In the genomic region with DNA sequence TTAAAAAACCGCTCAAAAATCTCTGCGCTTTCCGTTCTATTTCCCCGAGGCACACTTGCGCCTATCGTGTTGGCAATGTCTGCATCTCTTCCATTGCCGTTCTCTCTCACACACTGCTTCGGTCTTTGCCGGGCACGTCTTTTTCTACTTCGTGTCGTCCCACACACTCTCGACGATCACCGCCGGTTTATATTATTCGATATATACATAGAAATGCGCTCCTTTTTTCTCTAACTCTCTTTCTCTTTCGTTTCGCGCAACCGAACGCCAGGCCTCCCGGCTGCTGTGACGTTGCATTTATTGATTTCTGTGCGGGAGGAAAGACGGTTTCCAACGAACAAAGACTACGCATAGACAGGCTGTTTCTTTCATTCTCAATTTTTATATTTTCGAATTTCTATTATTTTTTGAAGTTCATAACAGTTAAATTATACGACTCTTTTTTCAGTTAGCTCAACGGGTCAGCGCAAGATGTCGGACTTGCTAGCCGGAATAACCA, we compare ENCODE assay signal across 5 worm cellular contexts.
TF ChIP-seq lines count a peak whose summit lies in the region.

Gene rsd-3, plus strand, starts transcription at position 449 of the 499 bp plus-strand sequence.

TF ChIP-seq in whole organism, L1 larva, 84 proteins besides CTCF, POLR2A, EP300 and RAD21 (continues in another document):
- TF ChIP-seq tlp-1 (tag; optimal IDR thresholded peaks at IDR 0.05; lab: Kevin White, UChicago) (no peak), pqm-1 (tag; optimal IDR thresholded peaks at IDR 0.05; lab: Kevin White, UChicago) (no peak), rnt-1 (tag; optimal IDR thresholded peaks at IDR 0.05; lab: Kevin White, UChicago) (no peak), unc-98 (GFP tag; IDR thresholded peaks at IDR 0.05; lab: Robert Waterston, UW) (no peak), ztf-11 (tag; optimal IDR thresholded peaks at IDR 0.05; lab: Kevin White, UChicago) (no peak), lin-13 (GFP tag; optimal IDR thresholded peaks at IDR 0.05; lab: Kevin White, UChicago) (no peak), ceh-88 (GFP tag; IDR thresholded peaks at IDR 0.05; lab: Robert Waterston, UW) (no peak), elt-2 (tag; optimal IDR thresholded peaks at IDR 0.05; lab: Kevin White, UChicago) (no peak), mab-9 (GFP tag; IDR thresholded peaks at IDR 0.05; lab: Robert Waterston, UW) (no peak), sup-37 (GFP tag; optimal IDR thresholded peaks at IDR 0.05; lab: Kevin White, UChicago) (no peak), nhr-237 (tag; optimal IDR thresholded peaks at IDR 0.05; lab: Kevin White, UChicago) (no peak), lin-39 (tag; optimal IDR thresholded peaks at IDR 0.05; lab: Kevin White, UChicago) (no peak), isw-1 (GFP tag; IDR thresholded peaks at IDR 0.05; lab: Robert Waterston, UW) (no peak), tbx-2 (tag; optimal IDR thresholded peaks at IDR 0.05; lab: Kevin White, UChicago) (peak; percentile 51), lin-14 (GFP tag; optimal IDR thresholded peaks at IDR 0.05; lab: Kevin White, UChicago) (peak; percentile 95), blmp-1 (tag; optimal IDR thresholded peaks at IDR 0.05; lab: Kevin White, UChicago) (peak; percentile 70), nhr-28 (tag; optimal IDR thresholded peaks at IDR 0.05; lab: Kevin White, UChicago) (no peak), swsn-7 (tag; optimal IDR thresholded peaks at IDR 0.05; lab: Kevin White, UChicago) (peak; percentile 63)

TF ChIP-seq in whole organism, L3 larva, 47 proteins besides CTCF, POLR2A, EP300 and RAD21:
- TF ChIP-seq nhr-28 (tag; optimal IDR thresholded peaks at IDR 0.05; lab: Kevin White, UChicago) = no peak
- TF ChIP-seq lsy-12 (tag; optimal IDR thresholded peaks at IDR 0.05; lab: Kevin White, UChicago) = no peak
- TF ChIP-seq nfya-1 (tag; optimal IDR thresholded peaks at IDR 0.05; lab: Kevin White, UChicago; ENCODE audit: insufficient read depth) = peak; percentile 54
- peak; percentile 1 for TF ChIP-seq lin-15B (tag; optimal IDR thresholded peaks at IDR 0.05; lab: Kevin White, UChicago)
- no peak for TF ChIP-seq ama-1 (optimal IDR thresholded peaks at IDR 0.05; lab: Kevin White, UChicago)
- peak; percentile 79 for TF ChIP-seq hmg-11 (tag; optimal IDR thresholded peaks at IDR 0.05; lab: Kevin White, UChicago)
- TF ChIP-seq nhr-43 (tag; optimal IDR thresholded peaks at IDR 0.05; lab: Kevin White, UChicago; ENCODE audit: poor library complexity, severe bottlenecking) = peak; percentile 47
- TF ChIP-seq elt-2 (tag; optimal IDR thresholded peaks at IDR 0.05; lab: Kevin White, UChicago) = peak; percentile 52
- TF ChIP-seq snpc-4 (tag; optimal IDR thresholded peaks at IDR 0.05; lab: Kevin White, UChicago) = peak; percentile 15
- peak; percentile 53 for TF ChIP-seq nhr-25 (tag; optimal IDR thresholded peaks at IDR 0.05; lab: Kevin White, UChicago)
- TF ChIP-seq nhr-76 (tag; optimal IDR thresholded peaks at IDR 0.05; lab: Kevin White, UChicago) = no peak
- no peak for TF ChIP-seq sea-2 (GFP tag; optimal IDR thresholded peaks at IDR 0.05; lab: Kevin White, UChicago)
- TF ChIP-seq nhr-23 (tag; optimal IDR thresholded peaks at IDR 0.05; lab: Kevin White, UChicago) = peak; percentile 77
- TF ChIP-seq daf-12 (tag; optimal IDR thresholded peaks at IDR 0.05; lab: Kevin White, UChicago) = no peak
- TF ChIP-seq pha-4 (tag; optimal IDR thresholded peaks at IDR 0.05; lab: Kevin White, UChicago) = peak; percentile 78
- peak; percentile 74 for TF ChIP-seq ceh-28 (tag; optimal IDR thresholded peaks at IDR 0.05; lab: Kevin White, UChicago)
- peak; percentile 31 for TF ChIP-seq skn-1 (tag; optimal IDR thresholded peaks at IDR 0.05; lab: Kevin White, UChicago)

TF ChIP-seq in whole organism, early embryonic, 17 proteins besides CTCF, POLR2A, EP300 and RAD21:
- no peak for TF ChIP-seq hmbx-1 (tag; optimal IDR thresholded peaks at IDR 0.05; lab: Kevin White, UChicago)
- peak; percentile 77 for TF ChIP-seq hmg-4 (GFP tag; optimal IDR thresholded peaks at IDR 0.05; lab: Kevin White, UChicago)
- peak; percentile 14 for TF ChIP-seq F13C5.2 (tag; optimal IDR thresholded peaks at IDR 0.05; lab: Kevin White, UChicago)
- TF ChIP-seq flt-1 (GFP tag; IDR thresholded peaks at IDR 0.05; lab: Robert Waterston, UW) = peak; percentile 5; the same call in 1 of the 2 replicates
- 0 out of 2 replicates have a peak, but pooled peaks have one; percentile 15 for TF ChIP-seq pes-1 (GFP tag; IDR thresholded peaks at IDR 0.05; lab: Robert Waterston, UW)

TF ChIP-seq in whole organism, midembryonic, 9 proteins besides CTCF, POLR2A, EP300 and RAD21:
- TF ChIP-seq ref-1 (GFP tag; conservative IDR thresholded peaks at IDR 0.05; lab: Robert Waterston, UW) = no peak
- no peak for TF ChIP-seq klf-2 (GFP tag; conservative IDR thresholded peaks at IDR 0.05; lab: Robert Waterston, UW)
- TF ChIP-seq med-1 (GFP tag; optimal IDR thresholded peaks at IDR 0.05; lab: Kevin White, UChicago; ENCODE audit: insufficient read depth) = no peak
- peak; percentile 42 for TF ChIP-seq cog-1 (tag; optimal IDR thresholded peaks at IDR 0.05; lab: Kevin White, UChicago)
- peak; percentile 66; the same call in 1 of the 2 replicates for TF ChIP-seq flt-1 (GFP tag; IDR thresholded peaks at IDR 0.05; lab: Robert Waterston, UW)
- TF ChIP-seq ztf-23 (GFP tag; IDR thresholded peaks at IDR 0.05; lab: Robert Waterston, UW) = no peak
- TF ChIP-seq tab-1 (GFP tag; IDR thresholded peaks at IDR 0.05; lab: Robert Waterston, UW) = no peak
- peak; percentile 77; the same call in 1 of the 2 replicates for TF ChIP-seq T22C8.4 (GFP tag; IDR thresholded peaks at IDR 0.05; lab: Robert Waterston, UW)
- TF ChIP-seq ztf-29 (GFP tag; IDR thresholded peaks at IDR 0.05; lab: Robert Waterston, UW) = no peak

TF ChIP-seq in whole organism, young adult, 124 proteins besides CTCF, POLR2A, EP300 and RAD21 (continues in another document):
- 0 out of 2 replicates have a peak, but pooled peaks have one; percentile 47 for TF ChIP-seq B0336.3 (GFP tag; IDR thresholded peaks at IDR 0.05; lab: Robert Waterston, UW)
- no peak for TF ChIP-seq snpc-3.4 (tag; optimal IDR thresholded peaks at IDR 0.05; lab: Kevin White, UChicago)
- no peak for TF ChIP-seq nfya-1 (tag; optimal IDR thresholded peaks at IDR 0.05; lab: Kevin White, UChicago; ENCODE audit: borderline replicate concordance, insufficient read depth)
- TF ChIP-seq fkh-3 (tag; optimal IDR thresholded peaks at IDR 0.05; lab: Kevin White, UChicago) = no peak
- TF ChIP-seq ceh-91 (GFP tag; IDR thresholded peaks at IDR 0.05; lab: Robert Waterston, UW) = no peak
- TF ChIP-seq rpc-1 (optimal IDR thresholded peaks at IDR 0.05; lab: Kevin White, UChicago) = no peak
- TF ChIP-seq rpc-1 (tag; optimal IDR thresholded peaks at IDR 0.05; lab: Kevin White, UChicago) = no peak
- TF ChIP-seq ceh-27 (GFP tag; optimal IDR thresholded peaks at IDR 0.05; lab: Kevin White, UChicago) = peak; percentile 21
- no peak for TF ChIP-seq F10E7.11 (tag; optimal IDR thresholded peaks at IDR 0.05; lab: Kevin White, UChicago)
- TF ChIP-seq him-1 (tag; optimal IDR thresholded peaks at IDR 0.05; lab: Kevin White, UChicago) = no peak
- TF ChIP-seq somi-1 (GFP tag; optimal IDR thresholded peaks at IDR 0.05; lab: Kevin White, UChicago) = peak; percentile 2
- no peak for TF ChIP-seq cebp-2 (GFP tag; IDR thresholded peaks at IDR 0.05; lab: Robert Waterston, UW)
- TF ChIP-seq Y67H2A.10 (GFP tag; conservative IDR thresholded peaks at IDR 0.05; lab: Robert Waterston, UW) = no peak
- no peak for TF ChIP-seq cebp-1 (GFP tag; IDR thresholded peaks at IDR 0.05; lab: Robert Waterston, UW)
- TF ChIP-seq cebp-1 (tag; optimal IDR thresholded peaks at IDR 0.05; lab: Kevin White, UChicago) = peak; percentile 71
- TF ChIP-seq gei-17 (GFP tag; optimal IDR thresholded peaks at IDR 0.05; lab: Kevin White, UChicago) = peak; percentile 5
- TF ChIP-seq attf-5 (GFP tag; optimal IDR thresholded peaks at IDR 0.05; lab: Kevin White, UChicago) = no peak
- TF ChIP-seq tbp1 (GFP tag; optimal IDR thresholded peaks at IDR 0.05; lab: Kevin White, UChicago) = peak; percentile 38
- no peak for TF ChIP-seq T07F8.4 (tag; optimal IDR thresholded peaks at IDR 0.05; lab: Kevin White, UChicago)
- no peak; the same call in 1 of the 2 replicates for TF ChIP-seq mcd-1 (GFP tag; IDR thresholded peaks at IDR 0.05; lab: Robert Waterston, UW)
- peak; percentile 75 for TF ChIP-seq lin-40 (tag; optimal IDR thresholded peaks at IDR 0.05; lab: Kevin White, UChicago)
- no peak for TF ChIP-seq F23B12.7 (tag; optimal IDR thresholded peaks at IDR 0.05; lab: Kevin White, UChicago; ENCODE audit: insufficient read depth)
- TF ChIP-seq efl-1 (GFP tag; optimal IDR thresholded peaks at IDR 0.05; lab: Kevin White, UChicago) = no peak
- TF ChIP-seq hsf-1 (GFP tag; IDR thresholded peaks at IDR 0.05; lab: Robert Waterston, UW) = no peak
- TF ChIP-seq ztf-18 (tag; optimal IDR thresholded peaks at IDR 0.05; lab: Kevin White, UChicago) = peak; percentile 7
- no peak for TF ChIP-seq sdz-38 (tag; optimal IDR thresholded peaks at IDR 0.05; lab: Kevin White, UChicago)
- peak; percentile 78 for TF ChIP-seq nhr-80 (tag; optimal IDR thresholded peaks at IDR 0.05; lab: Kevin White, UChicago)
- TF ChIP-seq K11D2.4 (GFP tag; IDR thresholded peaks at IDR 0.05; lab: Robert Waterston, UW) = no peak
- TF ChIP-seq T26A5.8 (tag; optimal IDR thresholded peaks at IDR 0.05; lab: Kevin White, UChicago) = no peak
- no peak for TF ChIP-seq Y79H2A.3 (GFP tag; conservative IDR thresholded peaks at IDR 0.05; lab: Robert Waterston, UW)
- no peak for TF ChIP-seq ets-4 (GFP tag; optimal IDR thresholded peaks at IDR 0.05; lab: Kevin White, UChicago)
- no peak for TF ChIP-seq ama-1 (optimal IDR thresholded peaks at IDR 0.05; lab: Kevin White, UChicago)
- TF ChIP-seq ama-1 (GFP tag; optimal IDR thresholded peaks at IDR 0.05; lab: Kevin White, UChicago) = no peak
- no peak for TF ChIP-seq hrde-1 (tag; optimal IDR thresholded peaks at IDR 0.05; lab: Kevin White, UChicago; ENCODE audit: borderline replicate concordance)
- no peak for TF ChIP-seq C17E4.6 (GFP tag; IDR thresholded peaks at IDR 0.05; lab: Robert Waterston, UW)
- no peak for TF ChIP-seq ztf-26 (tag; optimal IDR thresholded peaks at IDR 0.05; lab: Kevin White, UChicago)
- TF ChIP-seq athp-1 (tag; optimal IDR thresholded peaks at IDR 0.05; lab: Kevin White, UChicago) = no peak
- no peak for TF ChIP-seq lag-1 (GFP tag; IDR thresholded peaks at IDR 0.05; lab: Robert Waterston, UW)
- TF ChIP-seq ceh-58 (GFP tag; IDR thresholded peaks at IDR 0.05; lab: Robert Waterston, UW) = no peak
- TF ChIP-seq hlh-12 (tag; optimal IDR thresholded peaks at IDR 0.05; lab: Kevin White, UChicago) = no peak
- no peak for TF ChIP-seq snpc-4 (GFP tag; optimal IDR thresholded peaks at IDR 0.05; lab: Kevin White, UChicago)
- peak in 1 of 4 experiments; percentile 33 for TF ChIP-seq snpc-4 (tag; optimal IDR thresholded peaks at IDR 0.05; lab: Kevin White, UChicago)
- TF ChIP-seq madf-6 (GFP tag; IDR thresholded peaks at IDR 0.05; lab: Robert Waterston, UW) = no peak

Comparison
In these comparisons a context has a peak if more than half of its experiments do, and no peak if none do; other contexts are left out.
1. Of the 8 proteins assayed by ChIP-seq in both whole organism, young adult and whole organism, L1 larva: peak only in whole organism, young adult: none; only in whole organism, L1 larva: dpl-1 and nhr-90; in both: none; in neither: 3; mixed calls (peak in some experiments, not most) for 3.